Fruit fly (Drosophila melanogaster): ENCODE measurements around the gene CG42654.

Gene CG42654

DNA sequence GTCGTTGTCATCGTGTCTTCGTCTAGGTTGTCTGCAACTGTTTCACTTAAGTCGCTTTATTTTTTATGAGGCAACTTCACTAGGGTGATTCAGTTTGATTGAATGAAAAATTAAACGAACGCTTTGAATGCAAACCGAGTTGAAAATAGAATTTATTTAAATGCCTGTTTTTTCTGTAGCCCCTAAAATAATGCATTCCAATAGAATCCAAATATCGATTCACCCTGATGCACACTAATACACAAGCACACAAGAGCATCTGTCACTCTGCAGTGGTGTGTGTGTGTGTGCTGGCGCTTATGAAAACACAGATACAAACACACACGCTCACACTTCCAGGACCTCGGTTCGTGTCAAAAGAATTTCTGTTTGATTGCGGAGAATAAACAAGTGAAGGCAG, 7.5 kb upstream of the CG42654 start:
- TF ChIP-seq CG17801 (GFP tag; optimal IDR thresholded peaks at IDR 0.05; ENCODE audit: partially characterized antibody) = no peak

DNA sequence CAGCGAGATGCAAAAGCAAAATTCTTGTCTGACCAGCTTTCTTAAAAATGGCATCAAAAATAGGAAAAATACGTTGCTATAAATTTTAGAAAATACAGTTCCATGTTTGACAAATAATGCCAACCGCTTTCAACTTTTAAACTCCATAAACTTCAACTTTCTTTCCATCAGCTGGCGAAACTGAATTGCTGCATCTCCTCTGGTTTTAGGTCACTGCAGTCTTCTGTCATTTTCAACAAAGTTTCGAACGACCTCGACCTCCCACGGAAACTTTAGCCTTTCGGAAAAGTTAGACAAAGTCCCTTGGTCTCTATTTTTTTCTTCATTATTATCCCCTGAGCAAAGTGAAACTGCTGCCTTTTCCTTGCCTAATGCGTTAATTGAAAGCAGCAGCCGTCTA, 1.4 kb upstream of the CG42654 start, which contains the start of gene CG42263:
TSS of gene CG42263 (minus strand) at position 101 of the 400 bp plus-strand sequence.
- TF ChIP-seq CG17801 (GFP tag; optimal IDR thresholded peaks at IDR 0.05; ENCODE audit: partially characterized antibody) = no peak

DNA sequence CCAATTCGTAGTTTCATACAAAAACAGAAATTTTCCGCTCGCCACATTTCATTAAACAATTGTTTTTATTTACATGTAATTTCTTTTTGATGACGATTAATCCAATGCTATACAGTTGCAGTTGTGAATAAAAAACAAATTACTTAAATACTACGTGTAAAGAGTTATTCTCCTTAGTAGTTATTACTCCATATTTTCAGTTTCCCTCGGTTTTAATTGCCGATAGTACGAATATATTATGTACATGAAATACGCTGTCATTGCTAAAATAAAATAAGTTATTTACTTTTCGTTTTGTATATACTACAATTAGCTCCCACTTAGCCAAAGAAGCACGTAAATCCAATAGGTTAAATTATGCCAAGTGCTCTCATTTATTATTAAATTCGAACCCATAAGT, 714 bp downstream of the CG42654 start, which contains the start of gene CG42655:
TSS of gene CG42655 (minus strand) at position 101 of the 400 bp plus-strand sequence.
- no peak for TF ChIP-seq CG17801 (GFP tag; optimal IDR thresholded peaks at IDR 0.05; ENCODE audit: partially characterized antibody)

DNA sequence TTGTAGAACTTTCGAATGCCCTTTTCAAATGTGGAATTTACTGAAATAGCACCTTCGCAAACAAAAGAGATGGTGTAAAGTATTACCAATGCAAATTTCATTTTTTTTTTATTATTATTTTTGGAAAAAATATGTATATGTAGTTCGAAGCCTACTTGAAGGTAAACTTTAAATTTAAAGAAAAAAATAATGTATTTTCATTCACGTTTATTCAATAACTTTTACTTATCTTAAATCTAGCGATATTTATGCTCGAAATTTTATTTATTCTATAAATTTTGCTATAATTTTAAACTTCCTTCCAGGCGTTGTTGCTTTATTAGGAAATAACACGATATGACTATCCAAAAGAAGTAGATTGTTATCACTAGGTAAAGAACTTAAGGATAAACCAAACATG, 1.6 kb downstream of the CG42654 start, which contains the start of gene CG33710:
TSS of gene CG33710 (minus strand) at position 101 of the 400 bp plus-strand sequence.
- TF ChIP-seq CG17801 (GFP tag; optimal IDR thresholded peaks at IDR 0.05; ENCODE audit: partially characterized antibody) = no peak

DNA sequence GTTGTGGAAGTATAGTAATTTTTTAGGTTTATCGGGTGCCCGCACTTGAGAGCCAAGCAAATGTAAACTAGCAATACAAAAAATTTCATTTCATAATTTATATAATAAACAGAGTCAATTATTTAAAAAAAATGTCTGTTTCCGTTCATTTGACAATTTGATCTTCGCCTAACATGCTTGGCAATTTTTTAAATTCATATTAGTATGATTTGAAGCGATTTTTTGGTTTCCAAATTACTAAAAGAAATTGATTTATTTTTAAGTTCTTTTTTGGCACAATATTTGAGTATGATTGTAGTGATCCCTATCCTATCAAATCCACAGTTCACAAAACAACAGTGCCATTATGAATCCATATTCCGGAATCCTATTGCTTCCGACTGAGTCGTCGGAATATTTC, 2.5 kb downstream of the CG42654 start, which contains the start of gene CG34258:
TSS of gene CG34258 (minus strand) at position 101 of the 400 bp plus-strand sequence.
- TF ChIP-seq CG17801 (GFP tag; optimal IDR thresholded peaks at IDR 0.05; ENCODE audit: partially characterized antibody) = no peak

DNA sequence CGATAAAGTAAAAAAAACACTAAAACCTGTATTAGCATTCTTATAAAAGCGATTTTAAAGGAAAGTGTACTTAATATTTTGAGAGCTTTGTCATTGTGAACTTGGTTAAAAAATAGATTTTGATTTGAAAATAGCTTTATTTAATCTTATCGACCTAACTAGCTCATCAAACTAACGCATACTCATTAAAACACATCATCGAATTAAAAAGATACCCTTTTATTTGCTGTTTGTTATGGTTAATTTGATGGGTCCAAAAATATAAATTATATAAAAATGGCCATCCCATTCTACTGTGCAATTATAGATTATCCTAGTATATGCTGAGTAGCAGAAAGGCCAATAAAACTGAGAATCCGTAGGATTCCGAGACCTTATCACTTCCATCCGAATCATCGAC, 3.3 kb downstream of the CG42654 start, which contains the start of gene CG32219:
TSS of gene CG32219 (minus strand) at position 101 of the 400 bp plus-strand sequence.
- no peak for TF ChIP-seq CG17801 (GFP tag; optimal IDR thresholded peaks at IDR 0.05; ENCODE audit: partially characterized antibody)

DNA sequence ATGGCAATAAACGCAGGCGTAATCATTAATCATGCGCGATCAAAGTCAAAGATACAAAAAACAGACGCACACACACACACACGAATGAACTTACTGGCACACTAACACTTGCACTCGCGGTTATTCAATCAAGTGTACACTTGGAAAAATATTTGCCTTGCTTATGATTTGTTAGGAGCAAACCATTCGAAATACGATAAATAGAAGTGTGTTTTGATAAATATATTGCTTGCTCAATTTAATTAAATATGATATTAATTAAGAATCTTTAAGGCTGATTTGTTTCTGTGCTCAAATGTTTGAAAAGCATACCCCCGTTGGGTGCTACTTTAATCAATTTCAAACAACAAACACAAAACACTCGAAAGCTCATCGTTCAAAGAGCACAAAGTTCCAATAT, 8.9 kb downstream of the CG42654 start:
- TF ChIP-seq CG17801 (GFP tag; optimal IDR thresholded peaks at IDR 0.05; ENCODE audit: partially characterized antibody) = no peak

DNA sequence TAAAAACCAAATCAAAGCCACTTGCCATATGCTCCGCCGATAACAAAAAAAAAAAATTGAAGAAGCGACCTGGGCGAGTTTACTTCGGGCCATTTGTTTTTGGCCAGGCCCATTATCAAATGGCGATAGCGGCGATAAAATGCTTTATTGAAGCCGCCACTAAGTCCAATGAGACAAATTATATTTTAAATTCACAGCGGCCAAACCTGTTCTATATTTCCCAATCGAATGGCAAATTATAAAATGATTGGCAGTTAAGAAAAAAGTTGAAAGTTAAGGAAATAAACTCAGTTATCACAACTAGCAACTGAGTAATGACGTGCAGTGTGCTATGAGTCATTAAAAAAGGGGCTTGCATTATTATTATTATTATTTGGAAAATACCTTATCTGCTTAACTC, 13.2 kb downstream of the CG42654 start:
- no peak for TF ChIP-seq CG17801 (GFP tag; optimal IDR thresholded peaks at IDR 0.05; ENCODE audit: partially characterized antibody)

DNA sequence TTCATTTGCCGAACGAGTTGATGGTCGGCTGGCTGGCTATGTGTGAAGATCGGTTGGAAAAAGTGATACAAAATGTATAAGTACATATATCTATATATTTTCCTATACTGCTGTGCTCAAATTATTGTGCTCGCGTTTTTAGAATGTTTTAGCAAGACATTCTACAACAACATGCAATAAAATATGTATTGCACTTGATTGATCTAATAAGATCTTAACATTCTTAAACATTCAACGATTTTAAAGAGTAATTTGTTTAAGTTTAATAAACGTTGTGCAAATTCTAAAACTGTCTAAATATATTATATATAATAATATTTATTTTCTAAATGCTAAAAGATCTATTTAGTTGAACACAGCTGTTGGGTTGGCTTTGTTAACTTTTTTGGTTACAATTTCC, 14.0 kb downstream of the CG42654 start:
- TF ChIP-seq CG17801 (GFP tag; optimal IDR thresholded peaks at IDR 0.05; ENCODE audit: partially characterized antibody) = no peak

DNA sequence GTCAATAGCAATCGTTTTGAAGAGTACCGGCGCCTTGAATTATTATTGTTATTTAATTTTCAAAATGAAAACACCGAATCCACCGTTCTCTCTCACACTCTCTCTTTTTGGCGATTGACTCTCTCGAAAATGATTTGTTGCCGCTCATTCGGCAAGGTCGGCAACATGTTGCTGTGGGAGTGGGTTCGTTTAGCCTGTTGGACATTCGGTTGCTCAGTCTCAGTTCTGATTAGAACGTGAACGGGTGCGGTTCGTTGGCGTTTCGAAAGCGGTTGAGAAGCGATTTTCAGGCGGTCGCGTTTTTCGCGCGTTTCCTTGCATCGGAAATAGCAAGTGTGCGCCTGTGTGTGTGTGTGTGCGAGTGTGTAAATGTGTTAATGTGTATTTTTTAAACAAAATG, 15.3 kb downstream of the CG42654 start, which contains the start of gene Ac76E:
TSS of gene Ac76E (plus strand) at position 264 of the 400 bp plus-strand sequence.
- peak; percentile 6 for TF ChIP-seq CG17801 (GFP tag; optimal IDR thresholded peaks at IDR 0.05; ENCODE audit: partially characterized antibody)

DNA sequence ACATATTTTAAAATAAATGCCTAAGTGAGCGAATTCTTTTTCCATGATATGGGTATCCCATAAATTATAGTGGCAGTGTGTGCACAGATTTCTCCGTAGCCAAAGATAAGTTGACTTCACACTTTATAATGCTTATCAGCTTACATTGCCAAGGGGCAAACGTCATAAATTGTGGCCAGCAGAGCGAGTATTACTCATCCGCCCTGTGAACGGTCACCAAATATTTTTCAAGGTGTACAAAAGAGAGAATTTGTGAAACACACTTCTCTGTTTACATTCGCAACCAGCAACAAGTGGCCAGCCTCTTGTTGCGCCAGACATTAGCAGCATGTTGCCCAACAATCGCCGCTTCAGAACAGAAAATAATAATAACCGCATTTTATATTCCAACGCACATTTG, 21.4 kb downstream of the CG42654 start:
- TF ChIP-seq CG17801 (GFP tag; optimal IDR thresholded peaks at IDR 0.05; ENCODE audit: partially characterized antibody) = peak; percentile 54

DNA sequence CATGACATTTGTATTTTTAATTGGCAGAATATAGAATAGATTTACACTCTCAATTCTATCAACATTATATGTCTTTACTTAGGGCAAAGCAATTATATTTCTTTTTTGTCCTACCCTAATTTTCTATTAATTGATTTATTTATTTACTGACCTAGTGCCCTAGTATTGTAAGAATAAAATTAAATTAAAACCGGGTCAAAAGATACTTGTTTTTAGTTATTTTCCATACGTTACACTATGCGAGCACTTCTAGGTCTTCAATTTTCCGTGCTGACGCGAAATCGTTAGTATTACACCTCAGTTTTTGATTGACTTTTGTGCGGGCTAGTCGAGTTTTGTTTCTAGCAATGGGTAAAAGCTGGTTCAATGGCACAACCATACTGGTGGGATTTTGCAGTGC, 22.9 kb downstream of the CG42654 start, which contains the start of gene CG46462:
TSS of gene CG46462 (plus strand) at position 301 of the 400 bp plus-strand sequence.
- TF ChIP-seq CG17801 (GFP tag; optimal IDR thresholded peaks at IDR 0.05; ENCODE audit: partially characterized antibody) = no peak

DNA sequence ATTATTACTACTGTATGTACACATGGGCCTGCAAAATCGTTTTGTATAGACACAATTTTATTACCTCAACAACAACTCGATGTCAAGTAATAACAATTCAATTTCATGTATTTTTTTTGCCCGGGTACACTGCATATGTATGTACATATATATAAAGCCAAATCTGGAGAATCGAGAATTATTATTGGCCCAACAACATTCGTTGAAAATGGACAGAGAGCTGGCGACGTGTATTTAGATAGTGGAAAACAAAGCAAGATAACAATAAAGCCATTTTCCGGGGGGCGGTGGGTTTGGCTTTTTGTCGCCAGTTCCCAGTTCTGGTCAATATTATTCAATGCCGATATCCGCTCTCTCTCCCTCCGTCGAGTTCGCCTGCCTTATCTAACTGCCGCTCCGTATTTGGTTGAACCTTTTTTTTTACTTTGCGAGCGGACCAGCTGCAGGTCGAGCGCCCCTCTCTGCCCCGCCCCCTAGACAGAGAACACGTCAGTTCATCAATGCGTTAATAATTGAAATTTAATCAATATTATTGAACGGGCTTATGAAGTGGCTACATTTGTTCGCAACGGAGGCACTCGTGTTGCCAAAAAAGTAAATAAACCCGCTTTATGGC, 24.5 kb downstream of the CG42654 start:
- TF ChIP-seq CG17801 (GFP tag; optimal IDR thresholded peaks at IDR 0.05; ENCODE audit: partially characterized antibody) = no peak

DNA sequence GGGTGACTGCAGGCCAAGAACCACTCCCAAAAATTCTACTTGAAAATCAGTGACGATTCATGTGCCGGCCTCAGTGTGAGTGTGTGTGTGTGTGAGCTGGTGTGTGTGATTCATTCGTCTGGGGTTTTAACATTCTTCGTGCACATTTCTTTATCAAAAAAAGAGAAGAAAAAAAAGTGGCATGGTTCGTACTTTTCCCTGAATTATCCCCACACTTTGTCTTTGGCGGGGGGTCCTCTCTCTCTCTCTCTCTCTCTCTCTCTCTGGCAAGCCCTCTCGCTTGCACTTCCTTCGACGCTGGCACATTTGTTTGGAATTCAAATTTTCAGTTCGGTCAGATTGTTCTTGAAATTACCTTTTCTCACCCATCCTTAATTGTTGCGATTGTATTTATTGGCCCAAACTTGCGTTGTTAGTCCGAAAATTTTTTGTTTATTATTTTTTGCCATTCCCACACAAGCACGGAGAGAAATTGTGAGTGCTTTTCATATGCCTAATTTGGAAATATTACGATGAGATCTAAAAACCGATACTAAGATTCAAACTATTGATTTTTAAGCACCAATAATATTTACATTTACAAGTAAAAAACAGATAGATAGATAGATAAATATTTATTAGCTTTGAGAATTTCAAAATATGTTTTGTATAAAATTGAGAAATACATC, 25.1 kb downstream of the CG42654 start:
- TF ChIP-seq CG17801 (GFP tag; optimal IDR thresholded peaks at IDR 0.05; ENCODE audit: partially characterized antibody) = no peak

DNA sequence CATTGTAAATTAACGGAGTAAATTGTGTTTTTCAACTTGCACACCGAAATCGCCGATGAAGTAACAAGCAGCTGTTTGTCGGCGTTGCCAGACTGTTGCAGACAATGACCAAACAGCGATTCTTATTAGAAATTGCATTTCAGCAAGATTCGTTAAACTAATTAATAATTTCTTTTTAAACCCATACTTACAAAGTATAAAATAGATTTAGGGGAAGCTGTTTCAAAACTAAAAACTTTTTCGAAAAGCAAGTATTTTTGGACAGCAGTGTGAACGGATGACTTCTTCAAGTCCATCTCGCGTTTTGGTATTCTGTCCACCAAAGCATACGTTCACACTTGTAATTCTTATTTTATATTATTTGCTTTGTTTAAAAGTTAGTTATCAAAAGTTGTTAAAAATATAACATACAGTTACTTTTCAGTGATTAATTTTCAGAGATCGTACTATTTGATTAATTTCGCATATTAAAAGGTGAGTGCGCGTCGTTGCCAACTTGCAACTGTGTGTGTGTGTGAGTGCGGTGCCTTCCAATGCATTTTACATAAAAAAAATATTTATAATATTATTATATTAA, 25.8 kb downstream of the CG42654 start, which contains the start of the genes CG8004 and RhoGDI:
TSS of gene CG8004 (minus strand) at position 74 of the 577 bp plus-strand sequence.
TSS of gene RhoGDI (plus strand) at position 309 of the 577 bp plus-strand sequence.
- no peak for TF ChIP-seq CG17801 (GFP tag; optimal IDR thresholded peaks at IDR 0.05; ENCODE audit: partially characterized antibody)

Measured in ovary, adult (tissue).